Worm (Caenorhabditis elegans): ENCODE results near the gene acn-1.

The acn-1 gene

ce11 chrX:5122791-5123414, 26.0 kb upstream of the acn-1 start:
- TF ChIP-seq aly-1 (tag; optimal IDR thresholded peaks at IDR 0.05): no peak
- no peak for TF ChIP-seq sea-1 (GFP tag; conservative IDR thresholded peaks at IDR 0.05)
- TF ChIP-seq tbx-11 (GFP tag; IDR thresholded peaks at IDR 0.05): 0 out of 2 replicates have a peak, but pooled peaks have one; percentile 9
- TF ChIP-seq ceh-13 (GFP tag; optimal IDR thresholded peaks at IDR 0.05): no peak
- TF ChIP-seq hmg-4 (GFP tag; optimal IDR thresholded peaks at IDR 0.05): peak; percentile 45

- TF ChIP-seq ceh-13 (GFP tag; optimal IDR thresholded peaks at IDR 0.05) (no peak), ceh-36 (tag; optimal IDR thresholded peaks at IDR 0.05) (no peak), hnd-1 (tag; optimal IDR thresholded peaks at IDR 0.05) (no peak), B0310.2 (tag; optimal IDR thresholded peaks at IDR 0.05) (no peak), ama-1 (optimal IDR thresholded peaks at IDR 0.05) (no peak), ets-7 (tag; optimal IDR thresholded peaks at IDR 0.05) (no peak), pes-1 (GFP tag; IDR thresholded peaks at IDR 0.05) (no peak), flt-1 (GFP tag; IDR thresholded peaks at IDR 0.05) (no peak), aly-1 (tag; optimal IDR thresholded peaks at IDR 0.05) (no peak), tbx-37 (GFP tag; conservative IDR thresholded peaks at IDR 0.05) (no peak), hmg-4 (GFP tag; optimal IDR thresholded peaks at IDR 0.05) (no peak), tbx-11 (GFP tag; IDR thresholded peaks at IDR 0.05) (no peak)
Measured at ce11 chrX:5122369-5122768, 25.5 kb upstream of the acn-1 start.

- no peak for TF ChIP-seq ets-7 (tag; optimal IDR thresholded peaks at IDR 0.05)
Measured at ce11 chrX:5121789-5122188, 24.9 kb upstream of the acn-1 start.

- TF ChIP-seq ceh-36 (tag; optimal IDR thresholded peaks at IDR 0.05) (no peak), ama-1 (optimal IDR thresholded peaks at IDR 0.05) (no peak), flt-1 (GFP tag; IDR thresholded peaks at IDR 0.05) (no peak), tra-4 (tag; optimal IDR thresholded peaks at IDR 0.05) (no peak), F13C5.2 (tag; optimal IDR thresholded peaks at IDR 0.05) (no peak), sea-1 (GFP tag; conservative IDR thresholded peaks at IDR 0.05) (no peak), hnd-1 (tag; optimal IDR thresholded peaks at IDR 0.05) (no peak), tbx-37 (GFP tag; conservative IDR thresholded peaks at IDR 0.05) (no peak), tbx-11 (GFP tag; IDR thresholded peaks at IDR 0.05) (no peak), scrt-1 (GFP tag; IDR thresholded peaks at IDR 0.05) (no peak), hmbx-1 (tag; optimal IDR thresholded peaks at IDR 0.05) (no peak), pes-1 (GFP tag; IDR thresholded peaks at IDR 0.05) (no peak), B0310.2 (tag; optimal IDR thresholded peaks at IDR 0.05) (no peak), aly-1 (tag; optimal IDR thresholded peaks at IDR 0.05) (no peak), hmg-4 (GFP tag; optimal IDR thresholded peaks at IDR 0.05) (no peak), ceh-13 (GFP tag; optimal IDR thresholded peaks at IDR 0.05) (no peak), ets-7 (tag; optimal IDR thresholded peaks at IDR 0.05) (no peak)
Measured at ce11 chrX:5120807-5121206, 23.9 kb upstream of the acn-1 start.

- TF ChIP-seq sea-1 (GFP tag; conservative IDR thresholded peaks at IDR 0.05) (no peak), scrt-1 (GFP tag; IDR thresholded peaks at IDR 0.05) (no peak), ets-7 (tag; optimal IDR thresholded peaks at IDR 0.05) (no peak), hmbx-1 (tag; optimal IDR thresholded peaks at IDR 0.05) (no peak), ama-1 (optimal IDR thresholded peaks at IDR 0.05) (no peak), tra-4 (tag; optimal IDR thresholded peaks at IDR 0.05) (no peak), ceh-13 (GFP tag; optimal IDR thresholded peaks at IDR 0.05) (no peak), aly-1 (tag; optimal IDR thresholded peaks at IDR 0.05) (no peak), B0310.2 (tag; optimal IDR thresholded peaks at IDR 0.05) (no peak), flt-1 (GFP tag; IDR thresholded peaks at IDR 0.05) (no peak), hnd-1 (tag; optimal IDR thresholded peaks at IDR 0.05) (no peak), F13C5.2 (tag; optimal IDR thresholded peaks at IDR 0.05) (no peak), tbx-11 (GFP tag; IDR thresholded peaks at IDR 0.05) (no peak), hmg-4 (GFP tag; optimal IDR thresholded peaks at IDR 0.05) (no peak), tbx-37 (GFP tag; conservative IDR thresholded peaks at IDR 0.05) (no peak), ceh-36 (tag; optimal IDR thresholded peaks at IDR 0.05) (no peak), pes-1 (GFP tag; IDR thresholded peaks at IDR 0.05) (no peak)
Measured at ce11 chrX:5120196-5120595, 23.3 kb upstream of the acn-1 start.

- TF ChIP-seq B0310.2 (tag; optimal IDR thresholded peaks at IDR 0.05) (no peak), tbx-37 (GFP tag; conservative IDR thresholded peaks at IDR 0.05) (no peak), flt-1 (GFP tag; IDR thresholded peaks at IDR 0.05) (no peak), hmg-4 (GFP tag; optimal IDR thresholded peaks at IDR 0.05) (no peak), ets-7 (tag; optimal IDR thresholded peaks at IDR 0.05) (no peak), F13C5.2 (tag; optimal IDR thresholded peaks at IDR 0.05) (no peak), aly-1 (tag; optimal IDR thresholded peaks at IDR 0.05) (no peak), tra-4 (tag; optimal IDR thresholded peaks at IDR 0.05) (no peak), ceh-36 (tag; optimal IDR thresholded peaks at IDR 0.05) (no peak), hmbx-1 (tag; optimal IDR thresholded peaks at IDR 0.05) (no peak), sea-1 (GFP tag; conservative IDR thresholded peaks at IDR 0.05) (no peak), scrt-1 (GFP tag; IDR thresholded peaks at IDR 0.05) (no peak), ama-1 (optimal IDR thresholded peaks at IDR 0.05) (no peak), tbx-11 (GFP tag; IDR thresholded peaks at IDR 0.05) (no peak)
Measured at ce11 chrX:5119686-5120085, 22.8 kb upstream of the acn-1 start.

- TF ChIP-seq F13C5.2 (tag; optimal IDR thresholded peaks at IDR 0.05): no peak
- no peak for TF ChIP-seq ceh-13 (GFP tag; optimal IDR thresholded peaks at IDR 0.05)
- TF ChIP-seq B0310.2 (tag; optimal IDR thresholded peaks at IDR 0.05): no peak
- TF ChIP-seq aly-1 (tag; optimal IDR thresholded peaks at IDR 0.05): no peak
Measured at ce11 chrX:5119246-5119645, 22.4 kb upstream of the acn-1 start.

ce11 chrX:5117571-5117970, 20.7 kb upstream of the acn-1 start:
- TF ChIP-seq aly-1 (tag; optimal IDR thresholded peaks at IDR 0.05): no peak
- no peak for TF ChIP-seq flt-1 (GFP tag; IDR thresholded peaks at IDR 0.05)
